Fruit fly (Drosophila melanogaster) whole organism, embryonic: Measurements from ENCODE around the gene CG45307.

Source experiments
- ATbp ChIP-seq: fragments of 200-800 bp; sonication (Bioruptor generic); optimal IDR thresholded peaks from 2 replicates; lab custom pipeline; 2017; ENCODE audit warnings: missing biosample characterization, mild to moderate bottlenecking, missing genetic modification characterization, missing genetic modification reagents
- B-H1 ChIP-seq: fragments of 200-800 bp; sonication (Bioruptor generic); IDR thresholded peaks from 3 replicates; pipeline ENCODE4 v1.3.6; 2022; ENCODE audit warnings: missing biosample characterization, missing genetic modification characterization
- C15 ChIP-seq: fragments of 200-800 bp; sonication (Bioruptor generic); IDR thresholded peaks from 3 replicates; pipeline ENCODE4 v1.3.6; 2022; ENCODE audit warnings: missing biosample characterization, missing genetic modification characterization
- CG11247 ChIP-seq: fragments of 200-800 bp; sonication (Bioruptor generic); IDR thresholded peaks from 2 replicates; pipeline ENCODE4 v1.3.6; 2022; ENCODE audit warnings: missing biosample characterization, missing genetic modification characterization
- CG11696 ChIP-seq: fragments of 200-800 bp; sonication (Bioruptor generic); IDR thresholded peaks from 2 replicates; pipeline ENCODE4 v1.3.6; 2022; ENCODE audit warnings: missing biosample characterization, missing genetic modification characterization
- CG12071 ChIP-seq: fragments of 200-800 bp; sonication (Bioruptor generic); optimal IDR thresholded peaks from 3 replicates; lab custom pipeline; 2018; ENCODE audit warnings: missing biosample characterization, mild to moderate bottlenecking, missing genetic modification characterization
- CG1233 ChIP-seq: fragments of 200-800 bp; sonication (Bioruptor generic); optimal IDR thresholded peaks from 4 replicates; lab custom pipeline; 2018; ENCODE audit warnings: missing biosample characterization, mild to moderate bottlenecking, missing genetic modification characterization
- CG13296 ChIP-seq: fragments of 200-800 bp; sonication (Bioruptor generic); optimal IDR thresholded peaks from 3 replicates; lab custom pipeline; 2018; ENCODE audit warnings: missing biosample characterization, mild to moderate bottlenecking, missing genetic modification characterization
- CG16815 ChIP-seq: fragments of 200-800 bp; sonication (Bioruptor generic); optimal IDR thresholded peaks from 3 replicates; lab custom pipeline; 2017; ENCODE audit warnings: missing biosample characterization, mild to moderate bottlenecking, missing genetic modification characterization
- CG18262 ChIP-seq: fragments of 200-800 bp; optimal IDR thresholded peaks from 3 replicates; lab custom pipeline; 2019; ENCODE audit warnings: missing biosample characterization, mild to moderate bottlenecking, missing genetic modification characterization, moderate library complexity
- CG2116 ChIP-seq: fragments of 200-800 bp; sonication (Bioruptor generic); optimal IDR thresholded peaks from 3 replicates; lab custom pipeline; 2018; ENCODE audit warnings: missing biosample characterization, mild to moderate bottlenecking, missing genetic modification characterization
- CG43689 ChIP-seq: fragments of 200-800 bp; sonication (Bioruptor generic); IDR thresholded peaks from 2 replicates; pipeline ENCODE4 v1.3.6; 2022; ENCODE audit warnings: missing biosample characterization, missing genetic modification characterization
- CG5953 ChIP-seq: fragments of 200-800 bp; sonication (Bioruptor generic); IDR thresholded peaks from 2 replicates; pipeline ENCODE4 v1.3.6; 2022; ENCODE audit warnings: missing biosample characterization, missing genetic modification characterization
- CG6765 ChIP-seq: fragments of 200-800 bp; sonication (Bioruptor generic); optimal IDR thresholded peaks from 3 replicates; lab custom pipeline; 2017; ENCODE audit warnings: missing biosample characterization, mild to moderate bottlenecking, missing genetic modification characterization
- CG7839 ChIP-seq: fragments of 200-800 bp; sonication (Bioruptor generic); optimal IDR thresholded peaks from 3 replicates; lab custom pipeline; 2018; ENCODE audit warnings: missing biosample characterization, mild to moderate bottlenecking, missing genetic modification characterization, moderate library complexity
- CG9932 ChIP-seq: fragments of 200-800 bp; sonication (Bioruptor generic); IDR thresholded peaks from 2 replicates; pipeline ENCODE4 v1.3.6; 2022; ENCODE audit warnings: missing biosample characterization, missing genetic modification characterization
- CHES-1-like ChIP-seq: fragments of 200-800 bp; sonication (Bioruptor generic); optimal IDR thresholded peaks from 2 replicates; lab custom pipeline; 2016; ENCODE audit warnings: missing biosample characterization, missing genetic modification characterization
- D ChIP-seq, 2 experiments: fragments of 200-800 bp in 1 of 2; fragments of >200 bp in 1 of 2; sonication (Bioruptor generic) in 1 of 2; optimal IDR thresholded peaks; 2 replicates in 1 of 2; 3 replicates in 1 of 2; lab custom pipeline; 2017; ENCODE audit warnings: mild to moderate bottlenecking in 1 of 2, missing biosample characterization in 1 of 2, missing genetic modification characterization in 1 of 2, missing genetic modification reagents in 1 of 2
- Deaf1 ChIP-seq: fragments of 200-800 bp; optimal IDR thresholded peaks from 3 replicates; lab custom pipeline; 2019; ENCODE audit warnings: missing biosample characterization, mild to moderate bottlenecking, missing genetic modification characterization, moderate library complexity
- E2f1 ChIP-seq: fragments of 200-800 bp; sonication (Bioruptor generic); IDR thresholded peaks from 2 replicates; pipeline ENCODE4 v1.3.6; 2022; ENCODE audit warnings: missing biosample characterization, missing genetic modification characterization
- Eip74EF ChIP-seq, 2 experiments: fragments of 200-800 bp in 1 of 2; fragments of >200 bp in 1 of 2; sonication (Bioruptor generic) in 1 of 2; optimal IDR thresholded peaks; 2 replicates each; lab custom pipeline; 2017 to 2019; ENCODE audit warnings: missing biosample characterization in 2 of 2, missing genetic modification characterization in 2 of 2, mild to moderate bottlenecking in 1 of 2, moderate library complexity in 1 of 2
- Gug ChIP-seq: fragments of 200-800 bp; sonication (Bioruptor generic); IDR thresholded peaks from 4 replicates; pipeline ENCODE4 v1.3.6; 2022; ENCODE audit warnings: missing biosample characterization, missing genetic modification characterization
- H15 ChIP-seq: fragments of 200-800 bp; sonication (Bioruptor generic); IDR thresholded peaks from 3 replicates; pipeline ENCODE4 v1.3.6; 2022; ENCODE audit warnings: missing biosample characterization, missing genetic modification characterization
- Hand ChIP-seq: fragments of 200-800 bp; sonication (Bioruptor generic); optimal IDR thresholded peaks from 2 replicates; lab custom pipeline; 2017; ENCODE audit warnings: mild to moderate bottlenecking, missing biosample characterization, missing genetic modification reagents, missing genetic modification characterization
- HmgZ ChIP-seq: fragments of 200-800 bp; sonication (Bioruptor generic); optimal IDR thresholded peaks from 2 replicates; lab custom pipeline; 2018; ENCODE audit warnings: missing biosample characterization, mild to moderate bottlenecking, missing genetic modification characterization
- Meics ChIP-seq: fragments of 200-800 bp; sonication (Bioruptor generic); optimal IDR thresholded peaks from 2 replicates; lab custom pipeline; 2017; ENCODE audit warnings: missing biosample characterization, mild to moderate bottlenecking, missing genetic modification characterization
- Vsx1 ChIP-seq: fragments of 200-800 bp; sonication (Bioruptor generic); optimal IDR thresholded peaks from 2 replicates; lab custom pipeline; 2017; ENCODE audit warnings: missing biosample characterization, mild to moderate bottlenecking, missing genetic modification characterization, missing genetic modification reagents
- chinmo ChIP-seq: fragments of 200-800 bp; sonication (Bioruptor generic); IDR thresholded peaks from 4 replicates; pipeline ENCODE4 v1.3.6; 2022; ENCODE audit warnings: missing biosample characterization, missing genetic modification characterization; ENCODE audit not compliant: partially characterized antibody
- crc ChIP-seq: fragments of 200-800 bp; sonication (Bioruptor generic); optimal IDR thresholded peaks from 2 replicates; lab custom pipeline; 2016; ENCODE audit warnings: missing biosample characterization, missing genetic modification characterization
- dm ChIP-seq: fragments of 200-800 bp; sonication (Bioruptor generic); optimal IDR thresholded peaks from 3 replicates; lab custom pipeline; 2016; ENCODE audit warnings: missing biosample characterization, missing genetic modification characterization
- dmrt11E ChIP-seq: fragments of 200-800 bp; sonication (Bioruptor generic); optimal IDR thresholded peaks from 3 replicates; lab custom pipeline; 2018; ENCODE audit warnings: missing biosample characterization, mild to moderate bottlenecking, missing genetic modification characterization, moderate library complexity
- eve ChIP-seq, 2 experiments: fragments of >200 bp; optimal IDR thresholded peaks; 2 replicates each; lab custom pipeline; 2017; ENCODE audit warnings: missing biosample characterization in 2 of 2, missing genetic modification characterization in 2 of 2
- exex ChIP-seq: fragments of 200-800 bp; sonication (Bioruptor generic); optimal IDR thresholded peaks from 4 replicates; lab custom pipeline; 2018; ENCODE audit warnings: missing biosample characterization, mild to moderate bottlenecking, missing genetic modification characterization, moderate library complexity
- ftz-f1 ChIP-seq: fragments of 200-800 bp; sonication (Bioruptor generic); optimal IDR thresholded peaks from 2 replicates; lab custom pipeline; 2016; ENCODE audit warnings: missing biosample characterization, missing genetic modification characterization
- her ChIP-seq: fragments of 200-800 bp; sonication (Bioruptor generic); optimal IDR thresholded peaks from 2 replicates; lab custom pipeline; 2016; ENCODE audit warnings: missing biosample characterization, missing genetic modification characterization
- luna ChIP-seq: fragments of 200-800 bp; sonication (Bioruptor generic); optimal IDR thresholded peaks from 2 replicates; lab custom pipeline; 2016; ENCODE audit warnings: missing biosample characterization, missing genetic modification characterization
- otp ChIP-seq: fragments of 200-800 bp; sonication (Bioruptor generic); IDR thresholded peaks from 3 replicates; pipeline ENCODE4, ENCODE4 v1.3.6; 2022; ENCODE audit warnings: missing biosample characterization, missing genetic modification characterization
- pan ChIP-seq, 4 experiments: fragments of >200 bp in 3 of 4; fragments of 200-800 bp in 1 of 4; sonication (Bioruptor generic) in 1 of 4; optimal IDR thresholded peaks in 3 of 4; IDR thresholded peaks in 1 of 4; 2 replicates each; pipeline versions ENCODE4 v1.3.6 to Lab custom; 2017 to 2022; ENCODE audit warnings: missing biosample characterization in 2 of 4, missing genetic modification characterization in 2 of 4, mixed read lengths in 1 of 4
- pfk ChIP-seq: fragments of 200-800 bp; sonication (Bioruptor generic); optimal IDR thresholded peaks from 2 replicates; lab custom pipeline; 2018; ENCODE audit warnings: missing biosample characterization, mild to moderate bottlenecking, missing genetic modification characterization, moderate library complexity
- sd ChIP-seq: fragments of 200-800 bp; sonication (Bioruptor generic); optimal IDR thresholded peaks from 3 replicates; lab custom pipeline; 2018; ENCODE audit warnings: missing biosample characterization, mild to moderate bottlenecking, missing genetic modification characterization, moderate library complexity
- sens ChIP-seq: fragments of 200-800 bp; sonication (Bioruptor generic); peaks from one replicate; lab custom pipeline; 2016; ENCODE audit warnings: missing biosample characterization, missing genetic modification characterization
- sens-2 ChIP-seq: fragments of 200-800 bp; sonication (Bioruptor generic); IDR thresholded peaks from 2 replicates; pipeline ENCODE4 v1.3.6; 2022; ENCODE audit warnings: missing biosample characterization, missing genetic modification characterization
- seq ChIP-seq: fragments of 200-800 bp; sonication (Bioruptor generic); IDR thresholded peaks from 2 replicates; pipeline ENCODE4 v1.3.6; 2022; ENCODE audit warnings: missing biosample characterization, missing genetic modification characterization
- slp2 ChIP-seq: fragments of 200-800 bp; sonication (Bioruptor generic); optimal IDR thresholded peaks from 2 replicates; lab custom pipeline; 2016; ENCODE audit warnings: missing biosample characterization, missing genetic modification characterization
- sob ChIP-seq: fragments of 200-800 bp; sonication (Bioruptor generic); IDR thresholded peaks from 2 replicates; pipeline ENCODE4 v1.3.6; 2022; ENCODE audit warnings: missing biosample characterization, missing genetic modification characterization
- sqz ChIP-seq: fragments of 200-800 bp; sonication (Bioruptor generic); optimal IDR thresholded peaks from 3 replicates; lab custom pipeline; 2018; ENCODE audit warnings: missing biosample characterization, mild to moderate bottlenecking, missing genetic modification characterization
- stwl ChIP-seq: fragments of 200-800 bp; sonication (Bioruptor generic); optimal IDR thresholded peaks from 3 replicates; lab custom pipeline; 2018; ENCODE audit warnings: missing biosample characterization, mild to moderate bottlenecking, missing genetic modification characterization, moderate library complexity
- tio ChIP-seq: fragments of 200-800 bp; sonication (Bioruptor generic); optimal IDR thresholded peaks from 2 replicates; lab custom pipeline; 2017; ENCODE audit warnings: missing biosample characterization, missing genetic modification characterization, inconsistent platforms
- unpg ChIP-seq: fragments of 200-800 bp; sonication (Bioruptor generic); optimal IDR thresholded peaks from 3 replicates; lab custom pipeline; 2018; ENCODE audit warnings: missing biosample characterization, mild to moderate bottlenecking, missing genetic modification characterization, moderate library complexity
- wek ChIP-seq: fragments of 200-800 bp; sonication (Bioruptor generic); optimal IDR thresholded peaks from 3 replicates; lab custom pipeline; 2018; ENCODE audit warnings: missing biosample characterization, mild to moderate bottlenecking, missing genetic modification characterization, moderate library complexity

The CG45307 gene

dm6 chr2L:8719757-8720156, 32.2 kb downstream of the CG45307 start:
- TF ChIP-seq E2f1 (GFP tag; lab: Robert Waterston, UW) (no peak), Meics (GFP tag; lab: Kevin White, UChicago) (peak; percentile 16), chinmo (0 out of 4 replicates have a peak, but pooled peaks have one; percentile 11), Gug (GFP tag; lab: Robert Waterston, UW) (no peak), CG5953 (no peak), ftz-f1 (GFP tag; lab: Kevin White, UChicago) (peak; percentile 30), slp2 (GFP tag; lab: Kevin White, UChicago) (no peak), CG13296 (GFP tag; lab: Kevin White, UChicago) (peak; percentile 4), sens (GFP tag; lab: Kevin White, UChicago) (peak; percentile 68), her (GFP tag; lab: Kevin White, UChicago) (peak; percentile 1), CG1233 (GFP tag; lab: Kevin White, UChicago) (no peak), HmgZ (peak; percentile 19), exex (tag; lab: Kevin White, UChicago) (peak; percentile 96), stwl (tag; lab: Kevin White, UChicago) (no peak), CG9932 (0 out of 2 replicates have a peak, but pooled peaks have one; percentile 11), C15 (no peak), wek (no peak), luna (GFP tag; lab: Kevin White, UChicago) (no peak), CG12071 (no peak), otp (no peak), dm (GFP tag; lab: Kevin White, UChicago) (no peak), seq (GFP tag; lab: Robert Waterston, UW) (peak; percentile 40), CG16815 (no peak), tio (GFP tag; lab: Kevin White, UChicago) (no peak), CG11696 (GFP tag; lab: Robert Waterston, UW) (no peak), D (optimal IDR thresholded peaks at IDR 0.05; lab: Kevin White, UChicago) (no peak), D (GFP tag; optimal IDR thresholded peaks at IDR 0.05; lab: Kevin White, UChicago) (no peak), Deaf1 (tag; lab: Kevin White, UChicago) (peak; percentile 42), ATbp (GFP tag; lab: Kevin White, UChicago) (no peak), CHES-1-like (GFP tag; lab: Kevin White, UChicago) (no peak), sens-2 (GFP tag; lab: Robert Waterston, UW) (peak; percentile 78), CG11247 (GFP tag; lab: Robert Waterston, UW) (no peak), eve (GFP tag; optimal IDR thresholded peaks at IDR 0.05; lab: Kevin White, UChicago) (no peak), pfk (no peak), CG18262 (tag; lab: Kevin White, UChicago) (no peak), unpg (GFP tag; lab: Kevin White, UChicago) (peak; percentile 11), pan (optimal IDR thresholded peaks at IDR 0.05; lab: Kevin White, UChicago) (no peak), pan (GFP tag; optimal IDR thresholded peaks at IDR 0.05 in 1 of 2, IDR thresholded peaks at IDR 0.05 in 1 of 2) (no peak), CG43689 (GFP tag; lab: Robert Waterston, UW) (no peak), sd (tag; lab: Kevin White, UChicago) (peak; percentile 93), CG2116 (GFP tag; lab: Kevin White, UChicago) (no peak), Hand (GFP tag; lab: Kevin White, UChicago) (no peak), Vsx1 (GFP tag; lab: Kevin White, UChicago) (peak; percentile 81), H15 (GFP tag; lab: Robert Waterston, UW) (no peak), Eip74EF (GFP tag; optimal IDR thresholded peaks at IDR 0.05; lab: Kevin White, UChicago) (no peak), sqz (GFP tag; lab: Kevin White, UChicago) (peak; percentile 32), CG6765 (GFP tag; lab: Kevin White, UChicago) (peak; percentile 35), B-H1 (GFP tag; lab: Robert Waterston, UW) (no peak), crc (GFP tag; lab: Kevin White, UChicago) (no peak), dmrt11E (tag; lab: Kevin White, UChicago) (no peak), sob (GFP tag; lab: Robert Waterston, UW) (peak; percentile 38; the same call in 1 of the 2 replicates), CG7839 (no peak)
